Worm (Caenorhabditis elegans) whole organism, L1 larva: ENCODE results near the gene srm-4.

Experiments used
- C16A3.4 ChIP-seq: fragments of 150-350 bp; optimal IDR thresholded peaks from 2 replicates; lab custom pipeline; 2014; ENCODE audit warnings: missing biosample characterization, missing genetic modification characterization
- alr-1 ChIP-seq: fragments of 200-800 bp; sonication (Bioruptor generic); optimal IDR thresholded peaks from 2 replicates; lab custom pipeline; 2018; ENCODE audit warnings: borderline replicate concordance, mild to moderate bottlenecking, missing genetic modification characterization, missing compliant biosample characterization
- blmp-1 ChIP-seq: fragments of 150-350 bp; optimal IDR thresholded peaks from 2 replicates; lab custom pipeline; 2014; ENCODE audit warnings: missing biosample characterization, missing genetic modification characterization
- ceh-63 ChIP-seq: fragments of 200-800 bp; sonication (Bioruptor generic); optimal IDR thresholded peaks from 2 replicates; lab custom pipeline; 2018; ENCODE audit warnings: mild to moderate bottlenecking, missing genetic modification characterization, missing compliant biosample characterization
- ceh-8 ChIP-seq: fragments of 200-800 bp; sonication (Bioruptor generic); optimal IDR thresholded peaks from 2 replicates; lab custom pipeline; 2018; ENCODE audit warnings: mild to moderate bottlenecking, missing genetic modification characterization, moderate library complexity, missing compliant biosample characterization
- efl-1 ChIP-seq, 4 experiments: fragments of 150-350 bp; optimal IDR thresholded peaks in 3 of 4; peaks in 1 of 4; 1 replicate in 1 of 4; 2 replicates in 3 of 4; lab custom pipeline; 2014; ENCODE audit warnings: missing biosample characterization in 2 of 4, missing genetic modification characterization in 2 of 4, missing genetic modification reagents in 2 of 4
- elt-2 ChIP-seq: sonication (generic microtip); optimal IDR thresholded peaks from 2 replicates; lab custom pipeline; 2016; ENCODE audit warnings: missing genetic modification characterization, mild to moderate bottlenecking, inconsistent platforms, missing compliant biosample characterization, missing genetic modification reagents
- elt-3 ChIP-seq, 6 experiments: fragments of 150-350 bp in 1 of 6; sonication (generic microtip); optimal IDR thresholded peaks; 2 replicates each; lab custom pipeline; 2017 to 2018; ENCODE audit warnings: missing biosample characterization in 6 of 6, missing genetic modification characterization in 6 of 6, inconsistent platforms in 1 of 6
- ets-5 ChIP-seq: fragments of 200-800 bp; sonication (Bioruptor generic); IDR thresholded peaks from 2 replicates; pipeline ENCODE4 v1.3.6; 2022; ENCODE audit warnings: missing genetic modification characterization, missing compliant biosample characterization
- fkh-4 ChIP-seq: sonication (generic microtip); optimal IDR thresholded peaks from 2 replicates; lab custom pipeline; 2016; ENCODE audit warnings: missing compliant biosample characterization, missing genetic modification characterization, borderline replicate concordance
- fkh-8 ChIP-seq: sonication (generic microtip); optimal IDR thresholded peaks from 2 replicates; lab custom pipeline; 2016; ENCODE audit warnings: mild to moderate bottlenecking, missing genetic modification characterization, missing compliant biosample characterization
- fos-1 ChIP-seq: fragments of 150-350 bp; optimal IDR thresholded peaks from 2 replicates; lab custom pipeline; 2014; ENCODE audit warnings: missing biosample characterization, missing genetic modification characterization
- grh-1 ChIP-seq: fragments of 200-800 bp; sonication (Bioruptor generic); IDR thresholded peaks from 2 replicates; pipeline ENCODE4 v1.3.6; 2022; ENCODE audit warnings: missing genetic modification reagents, missing genetic modification characterization, missing compliant biosample characterization
- hlh-17 ChIP-seq: fragments of 200-800 bp; sonication (Bioruptor generic); optimal IDR thresholded peaks from 2 replicates; lab custom pipeline; 2018; ENCODE audit warnings: missing genetic modification characterization, mild to moderate bottlenecking, missing compliant biosample characterization, moderate library complexity, borderline replicate concordance
- lin-14 ChIP-seq: fragments of 200-800 bp; sonication (Bioruptor generic); optimal IDR thresholded peaks from 2 replicates; lab custom pipeline; 2018; ENCODE audit warnings: mild to moderate bottlenecking, missing genetic modification characterization, moderate library complexity, missing compliant biosample characterization
- lir-3 ChIP-seq: sonication (generic microtip); optimal IDR thresholded peaks from 2 replicates; lab custom pipeline; 2016; ENCODE audit warnings: mild to moderate bottlenecking, missing genetic modification characterization, moderate library complexity, missing compliant biosample characterization; ENCODE audit not compliant: poor library complexity
- lsy-2 ChIP-seq, 2 experiments: fragments of 150-350 bp; optimal IDR thresholded peaks; 2 replicates each; lab custom pipeline; 2014; ENCODE audit warnings: missing biosample characterization in 2 of 2, missing genetic modification characterization in 2 of 2
- mab-9 ChIP-seq: fragments of 200-800 bp; sonication (Bioruptor generic); IDR thresholded peaks from 2 replicates; pipeline ENCODE4 v1.3.6; 2022; ENCODE audit warnings: missing genetic modification reagents, missing genetic modification characterization, missing compliant biosample characterization
- mdl-1 ChIP-seq, 2 experiments: fragments of 150-350 bp; optimal IDR thresholded peaks; 2 replicates each; lab custom pipeline; 2014 to 2017; ENCODE audit warnings: missing biosample characterization in 2 of 2, missing genetic modification characterization in 2 of 2, inconsistent platforms in 1 of 2
- nhr-19 ChIP-seq: fragments of 200-800 bp; sonication (Bioruptor generic); conservative IDR thresholded peaks from 2 replicates; pipeline ENCODE4 v1.3.6; 2022; ENCODE audit warnings: missing genetic modification characterization, missing compliant biosample characterization
- nhr-47 ChIP-seq: sonication (generic microtip); optimal IDR thresholded peaks from 2 replicates; lab custom pipeline; 2016; ENCODE audit warnings: mild to moderate bottlenecking, missing genetic modification characterization, moderate library complexity, missing compliant biosample characterization
- nhr-71 ChIP-seq: sonication (generic microtip); optimal IDR thresholded peaks from 2 replicates; lab custom pipeline; 2016; ENCODE audit warnings: mild to moderate bottlenecking, missing genetic modification characterization, moderate library complexity, missing compliant biosample characterization
- nhr-76 ChIP-seq: sonication (generic microtip); optimal IDR thresholded peaks from 2 replicates; lab custom pipeline; 2017; ENCODE audit warnings: missing biosample characterization, missing genetic modification characterization
- nhr-77 ChIP-seq: fragments of 150-350 bp; optimal IDR thresholded peaks from 2 replicates; lab custom pipeline; 2014; ENCODE audit warnings: missing biosample characterization, missing genetic modification characterization
- nhr-84 ChIP-seq: sonication (generic microtip); optimal IDR thresholded peaks from 2 replicates; lab custom pipeline; 2017; ENCODE audit warnings: missing biosample characterization, missing genetic modification characterization
- nhr-85 ChIP-seq: sonication (generic microtip); peaks from one replicate; lab custom pipeline; 2016; ENCODE audit warnings: missing genetic modification characterization, inconsistent platforms, missing compliant biosample characterization
- nhr-90 ChIP-seq: sonication (generic microtip); optimal IDR thresholded peaks from 2 replicates; lab custom pipeline; 2016; ENCODE audit warnings: mild to moderate bottlenecking, missing genetic modification characterization, missing compliant biosample characterization; ENCODE audit not compliant: poor library complexity
- pag-3 ChIP-seq: sonication (generic microtip); optimal IDR thresholded peaks from 2 replicates; lab custom pipeline; 2017; ENCODE audit warnings: missing genetic modification characterization, mild to moderate bottlenecking, missing compliant biosample characterization, antibody characterized with exemption, borderline replicate concordance; ENCODE audit not compliant: insufficient read depth
- pax-3 ChIP-seq: fragments of 200-800 bp; sonication (Bioruptor generic); optimal IDR thresholded peaks from 2 replicates; lab custom pipeline; 2018; ENCODE audit warnings: mild to moderate bottlenecking, missing genetic modification characterization, moderate library complexity, missing compliant biosample characterization
- snu-23 ChIP-seq: sonication (generic microtip); optimal IDR thresholded peaks from 2 replicates; lab custom pipeline; 2016; ENCODE audit warnings: missing genetic modification characterization, missing compliant biosample characterization
- tlp-1 ChIP-seq: fragments of 150-350 bp; optimal IDR thresholded peaks from 2 replicates; lab custom pipeline; 2014; ENCODE audit warnings: missing biosample characterization, missing genetic modification characterization
- unc-86 ChIP-seq: sonication (generic microtip); optimal IDR thresholded peaks from 2 replicates; lab custom pipeline; 2016; ENCODE audit warnings: missing genetic modification characterization, missing compliant biosample characterization
- vab-15 ChIP-seq: sonication (generic microtip); optimal IDR thresholded peaks from 2 replicates; lab custom pipeline; 2017; ENCODE audit warnings: missing genotype, mild to moderate bottlenecking, missing genetic modification characterization, missing compliant biosample characterization
- zag-1 ChIP-seq: fragments of 150-350 bp; optimal IDR thresholded peaks from 2 replicates; lab custom pipeline; 2014; ENCODE audit warnings: missing biosample characterization, missing genetic modification characterization
- ztf-4 ChIP-seq: fragments of 150-350 bp; optimal IDR thresholded peaks from 2 replicates; lab custom pipeline; 2014; ENCODE audit warnings: missing biosample characterization, missing genetic modification characterization

Gene srm-4

DNA sequence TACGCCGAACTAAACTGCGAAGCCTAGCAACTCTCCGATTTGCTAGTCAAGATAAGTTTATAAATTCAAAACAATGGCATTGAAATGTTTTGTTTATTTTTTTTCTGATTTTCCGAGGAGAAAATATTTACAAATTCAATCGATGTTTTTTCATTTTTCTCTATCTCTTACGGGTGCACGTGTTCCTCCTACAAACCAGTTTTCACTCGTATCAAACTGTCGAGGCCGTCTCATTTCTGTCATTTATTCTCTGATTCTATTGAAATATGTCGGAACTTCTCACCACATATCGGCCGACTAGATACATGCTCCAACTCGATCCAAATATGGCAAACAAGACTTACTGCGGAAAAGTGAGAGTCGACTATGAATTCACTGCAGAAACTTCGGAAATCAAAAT lies 1.7 kb upstream of the srm-4 start, which contains the start of gene F47B8.8:
Gene F47B8.8 (plus strand): TSS at position 257 of the 400 bp plus-strand sequence.
- TF ChIP-seq nhr-47 (no peak), ets-5 (GFP tag; lab: Robert Waterston, UW) (no peak), C16A3.4 (tag; lab: Kevin White, UChicago) (no peak), lin-14 (peak; percentile 55), nhr-84 (tag; lab: Kevin White, UChicago) (no peak), mdl-1 (tag; optimal IDR thresholded peaks at IDR 0.05; lab: Kevin White, UChicago) (peak in 1 of 2 experiments; percentile 20), snu-23 (GFP tag; lab: Kevin White, UChicago) (peak; percentile 36), tlp-1 (tag; lab: Kevin White, UChicago) (no peak), elt-3 (tag; optimal IDR thresholded peaks at IDR 0.05; lab: Kevin White, UChicago) (peak in 1 of 6 experiments; percentile 58), pag-3 (tag; lab: Kevin White, UChicago) (no peak), fos-1 (tag; lab: Kevin White, UChicago) (no peak), lsy-2 (tag; optimal IDR thresholded peaks at IDR 0.05; lab: Kevin White, UChicago) (no peak), blmp-1 (peak; percentile 73), fkh-4 (tag; lab: Kevin White, UChicago) (no peak), grh-1 (GFP tag; lab: Robert Waterston, UW) (peak; percentile 65), nhr-19 (GFP tag; lab: Robert Waterston, UW) (no peak), zag-1 (tag; lab: Kevin White, UChicago) (no peak), elt-2 (tag; lab: Kevin White, UChicago) (no peak), nhr-71 (peak; percentile 5), nhr-90 (no peak), nhr-77 (tag; lab: Kevin White, UChicago) (no peak), nhr-85 (peak; percentile 75), ceh-63 (GFP tag; lab: Kevin White, UChicago) (no peak), alr-1 (tag; lab: Kevin White, UChicago) (no peak), unc-86 (tag; lab: Kevin White, UChicago) (no peak), ztf-4 (tag; lab: Kevin White, UChicago) (no peak)

- TF ChIP-seq nhr-76 (tag; lab: Kevin White, UChicago) (no peak), tlp-1 (tag; lab: Kevin White, UChicago) (no peak), zag-1 (tag; lab: Kevin White, UChicago) (no peak), nhr-90 (no peak), fkh-8 (tag; lab: Kevin White, UChicago) (peak; percentile 28), mab-9 (GFP tag; lab: Robert Waterston, UW) (no peak), lir-3 (tag; lab: Kevin White, UChicago) (no peak), efl-1 (optimal IDR thresholded peaks at IDR 0.05; lab: Kevin White, UChicago) (no peak), efl-1 (GFP tag; optimal IDR thresholded peaks at IDR 0.05 in 1 of 2; lab: Kevin White, UChicago) (no peak), vab-15 (no peak), ceh-8 (GFP tag; lab: Kevin White, UChicago) (no peak), hlh-17 (GFP tag; lab: Kevin White, UChicago) (no peak), nhr-71 (peak; percentile 7)
Measured at ce11 chrV:14334901-14335300, 1.7 kb downstream of the srm-4 start, which contains the start of gene srm-5. Gene srm-5 (plus strand): TSS chrV:14335201.

ce11 chrV:14336655-14337054 lies 3.4 kb downstream of the srm-4 start, which contains the start of gene srm-6:
Gene srm-6 (plus strand): TSS chrV:14336955.
- TF ChIP-seq pax-3 (tag; lab: Kevin White, UChicago) (peak; percentile 15), efl-1 (optimal IDR thresholded peaks at IDR 0.05; lab: Kevin White, UChicago) (no peak), efl-1 (GFP tag; optimal IDR thresholded peaks at IDR 0.05 in 1 of 2; lab: Kevin White, UChicago) (peak in 1 of 2 experiments; percentile 20), ceh-8 (GFP tag; lab: Kevin White, UChicago) (peak; percentile 69), zag-1 (tag; lab: Kevin White, UChicago) (no peak), unc-86 (tag; lab: Kevin White, UChicago) (no peak), nhr-71 (peak; percentile 15), hlh-17 (GFP tag; lab: Kevin White, UChicago) (no peak), nhr-47 (peak; percentile 3), alr-1 (tag; lab: Kevin White, UChicago) (no peak), fkh-8 (tag; lab: Kevin White, UChicago) (peak; percentile 40), elt-3 (tag; optimal IDR thresholded peaks at IDR 0.05; lab: Kevin White, UChicago) (no peak)
